Fruit fly (Drosophila melanogaster) whole organism, embryonic: ENCODE results near the gene AGO2.

Experiments used
- Awh ChIP-seq: fragments of 200-800 bp; sonication (Bioruptor generic); IDR thresholded peaks from 2 replicates; pipeline ENCODE4, ENCODE4 v1.3.6; 2022; ENCODE audit warnings: missing biosample characterization, missing genetic modification characterization
- CG10543 ChIP-seq: fragments of 200-800 bp; sonication (Bioruptor generic); optimal IDR thresholded peaks from 3 replicates; lab custom pipeline; 2017; ENCODE audit warnings: missing biosample characterization, mild to moderate bottlenecking, missing genetic modification characterization, moderate library complexity
- CG10959 ChIP-seq: fragments of 200-800 bp; sonication (Bioruptor generic); IDR thresholded peaks from 2 replicates; pipeline ENCODE4 v1.3.6; 2022; ENCODE audit warnings: missing biosample characterization, missing genetic modification characterization
- CG11093 ChIP-seq: fragments of 200-800 bp; sonication (Bioruptor generic); IDR thresholded peaks from 3 replicates; pipeline ENCODE4 v1.3.6; 2022; ENCODE audit warnings: missing biosample characterization, missing genetic modification characterization
- CG1233 ChIP-seq: fragments of 200-800 bp; sonication (Bioruptor generic); optimal IDR thresholded peaks from 4 replicates; lab custom pipeline; 2018; ENCODE audit warnings: missing biosample characterization, mild to moderate bottlenecking, missing genetic modification characterization
- CG15479 ChIP-seq: fragments of 200-800 bp; sonication (Bioruptor generic); optimal IDR thresholded peaks from 3 replicates; lab custom pipeline; 2019; ENCODE audit warnings: missing biosample characterization, mild to moderate bottlenecking, missing genetic modification characterization, moderate library complexity
- CG15514 ChIP-seq: fragments of 200-800 bp; sonication (Bioruptor generic); optimal IDR thresholded peaks from 3 replicates; lab custom pipeline; 2017; ENCODE audit warnings: missing biosample characterization, missing genetic modification characterization, mild to moderate bottlenecking, moderate library complexity, missing genetic modification reagents
- CG30403 ChIP-seq: fragments of 200-800 bp; sonication (Bioruptor generic); optimal IDR thresholded peaks from 3 replicates; lab custom pipeline; 2016; ENCODE audit warnings: missing biosample characterization, missing genetic modification characterization
- CG31365 ChIP-seq: fragments of 200-800 bp; sonication (Bioruptor generic); optimal IDR thresholded peaks from 2 replicates; lab custom pipeline; 2018; ENCODE audit warnings: missing biosample characterization, mild to moderate bottlenecking, missing genetic modification characterization
- CG34224 ChIP-seq: fragments of 200-800 bp; sonication (Bioruptor generic); IDR thresholded peaks from 3 replicates; pipeline ENCODE4 v1.3.6; 2022; ENCODE audit warnings: missing biosample characterization, missing genetic modification characterization; ENCODE audit not compliant: partially characterized antibody
- CG5953 ChIP-seq: fragments of 200-800 bp; sonication (Bioruptor generic); IDR thresholded peaks from 2 replicates; pipeline ENCODE4 v1.3.6; 2022; ENCODE audit warnings: missing biosample characterization, missing genetic modification characterization
- CG6175 ChIP-seq: fragments of 200-800 bp; sonication (Bioruptor generic); IDR thresholded peaks from 3 replicates; pipeline ENCODE4 v1.3.6; 2022; ENCODE audit warnings: missing biosample characterization, missing genetic modification characterization
- CG6689 ChIP-seq: fragments of 200-800 bp; sonication (Bioruptor generic); IDR thresholded peaks from 2 replicates; pipeline ENCODE4 v1.3.6; 2022; ENCODE audit warnings: missing biosample characterization, missing genetic modification characterization
- CG8281 ChIP-seq: fragments of 200-800 bp; sonication (Bioruptor generic); optimal IDR thresholded peaks from 2 replicates; lab custom pipeline; 2018; ENCODE audit warnings: missing biosample characterization, mild to moderate bottlenecking, missing genetic modification characterization, moderate library complexity
- CG8359 ChIP-seq: fragments of 200-800 bp; sonication (Bioruptor generic); optimal IDR thresholded peaks from 2 replicates; lab custom pipeline; 2017; ENCODE audit warnings: missing biosample characterization, mild to moderate bottlenecking, missing genetic modification characterization, borderline replicate concordance
- CG9215 ChIP-seq: fragments of 200-800 bp; sonication (Bioruptor generic); IDR thresholded peaks from 2 replicates; pipeline ENCODE4 v1.3.6; 2022; ENCODE audit warnings: missing biosample characterization, missing genetic modification characterization
- CG9727 ChIP-seq: fragments of 200-800 bp; sonication (Bioruptor generic); optimal IDR thresholded peaks from 3 replicates; lab custom pipeline; 2017; ENCODE audit warnings: missing biosample characterization, mild to moderate bottlenecking, missing genetic modification characterization
- Chrac-16 ChIP-seq: fragments of 200-800 bp; sonication (Bioruptor generic); optimal IDR thresholded peaks from 3 replicates; lab custom pipeline; 2016; ENCODE audit warnings: missing biosample characterization, missing genetic modification characterization
- CkIIα-i1 ChIP-seq: fragments of 200-800 bp; sonication (Bioruptor generic); IDR thresholded peaks from 2 replicates; pipeline ENCODE4 v1.3.6; 2022; ENCODE audit warnings: missing biosample characterization, missing genetic modification characterization
- Dll ChIP-seq: fragments of 200-800 bp; sonication (Bioruptor generic); IDR thresholded peaks from 4 replicates; pipeline ENCODE4 v1.3.6; 2022; ENCODE audit warnings: missing biosample characterization, missing genetic modification characterization; ENCODE audit not compliant: partially characterized antibody
- Elba2 ChIP-seq: fragments of 200-800 bp; sonication (Bioruptor generic); optimal IDR thresholded peaks from 3 replicates; lab custom pipeline; 2016; ENCODE audit warnings: missing biosample characterization, missing genetic modification characterization
- H15 ChIP-seq: fragments of 200-800 bp; sonication (Bioruptor generic); IDR thresholded peaks from 3 replicates; pipeline ENCODE4 v1.3.6; 2022; ENCODE audit warnings: missing biosample characterization, missing genetic modification characterization
- MBD-R2 ChIP-seq: fragments of 200-800 bp; sonication (Bioruptor generic); IDR thresholded peaks from 2 replicates; pipeline ENCODE4 v1.3.6; 2022; ENCODE audit warnings: missing biosample characterization, missing genetic modification characterization
- NFAT ChIP-seq: fragments of 200-800 bp; sonication (Bioruptor generic); IDR thresholded peaks from 2 replicates; pipeline ENCODE4 v1.3.6; 2022; ENCODE audit warnings: missing biosample characterization, missing genetic modification characterization
- Poxn ChIP-seq: fragments of 200-800 bp; sonication (Bioruptor generic); IDR thresholded peaks from 2 replicates; pipeline ENCODE4 v1.3.6; 2022; ENCODE audit warnings: missing biosample characterization, missing genetic modification characterization
- Side ChIP-seq: fragments of 200-800 bp; sonication (Bioruptor generic); optimal IDR thresholded peaks from 2 replicates; lab custom pipeline; 2016; ENCODE audit warnings: missing biosample characterization, missing genetic modification characterization
- Sox102F ChIP-seq: fragments of 200-800 bp; sonication (Bioruptor generic); optimal IDR thresholded peaks from 2 replicates; lab custom pipeline; 2018; ENCODE audit warnings: missing biosample characterization, mild to moderate bottlenecking, missing genetic modification characterization, moderate library complexity
- Tbp ChIP-seq: fragments of >200 bp; optimal IDR thresholded peaks from 2 replicates; lab custom pipeline; 2018; ENCODE audit warnings: missing biosample characterization, missing genetic modification characterization
- abd-A ChIP-seq: fragments of 200-800 bp; sonication (Bioruptor generic); optimal IDR thresholded peaks from 3 replicates; lab custom pipeline; 2019; ENCODE audit warnings: missing biosample characterization, mild to moderate bottlenecking, missing genetic modification characterization, moderate library complexity
- cato ChIP-seq: fragments of 200-800 bp; sonication (Bioruptor generic); optimal IDR thresholded peaks from 2 replicates; lab custom pipeline; 2016; ENCODE audit warnings: missing biosample characterization, missing genetic modification characterization, borderline replicate concordance
- crol ChIP-seq: fragments of 200-800 bp; sonication (Bioruptor generic); IDR thresholded peaks from 2 replicates; pipeline ENCODE4 v1.3.6; 2022; ENCODE audit warnings: missing biosample characterization, missing genetic modification characterization
- eve ChIP-seq, 2 experiments: fragments of >200 bp; optimal IDR thresholded peaks; 2 replicates each; lab custom pipeline; 2017; ENCODE audit warnings: missing biosample characterization in 2 of 2, missing genetic modification characterization in 2 of 2
- ind ChIP-seq: fragments of 200-800 bp; sonication (Bioruptor generic); optimal IDR thresholded peaks from 3 replicates; lab custom pipeline; 2016; ENCODE audit warnings: missing biosample characterization, missing genetic modification characterization
- mirr ChIP-seq: fragments of 200-800 bp; sonication (Bioruptor generic); optimal IDR thresholded peaks from 3 replicates; lab custom pipeline; 2018; ENCODE audit warnings: missing biosample characterization, mild to moderate bottlenecking, missing genetic modification characterization
- onecut ChIP-seq: fragments of 200-800 bp; sonication (Bioruptor generic); IDR thresholded peaks from 2 replicates; pipeline ENCODE4 v1.3.6; 2022; ENCODE audit warnings: missing biosample characterization, missing genetic modification characterization
- pb ChIP-seq: fragments of 200-800 bp; sonication (Bioruptor generic); optimal IDR thresholded peaks from 3 replicates; lab custom pipeline; 2016; ENCODE audit warnings: missing biosample characterization, missing genetic modification characterization
- phol ChIP-seq: fragments of 200-800 bp; sonication (Bioruptor generic); optimal IDR thresholded peaks from 3 replicates; lab custom pipeline; 2018; ENCODE audit warnings: missing biosample characterization, mild to moderate bottlenecking, missing genetic modification characterization, moderate library complexity
- seq ChIP-seq: fragments of 200-800 bp; sonication (Bioruptor generic); IDR thresholded peaks from 2 replicates; pipeline ENCODE4 v1.3.6; 2022; ENCODE audit warnings: missing biosample characterization, missing genetic modification characterization
- sim ChIP-seq: fragments of 200-800 bp; sonication (Bioruptor generic); IDR thresholded peaks from 2 replicates; pipeline ENCODE4 v1.3.6; 2022; ENCODE audit warnings: missing biosample characterization, missing genetic modification characterization
- slp2 ChIP-seq: fragments of 200-800 bp; sonication (Bioruptor generic); optimal IDR thresholded peaks from 2 replicates; lab custom pipeline; 2016; ENCODE audit warnings: missing biosample characterization, missing genetic modification characterization
- zen2 ChIP-seq: fragments of 200-800 bp; sonication (Bioruptor generic); IDR thresholded peaks from 3 replicates; pipeline ENCODE4 v1.3.6; 2022; ENCODE audit warnings: missing biosample characterization, missing genetic modification characterization; ENCODE audit not compliant: partially characterized antibody

AGO2 gene

dm6 chr3L:15523806-15524346 lies 30.0 kb upstream of the AGO2 start, which contains the start of gene CG7945 (continued):
- TF ChIP-seq CG6175 (GFP tag; lab: Robert Waterston, UW) = no peak
- no peak for TF ChIP-seq abd-A (tag; lab: Kevin White, UChicago)
- no peak for TF ChIP-seq CG8281 (tag; lab: Kevin White, UChicago)
- TF ChIP-seq CG15479 (GFP tag; lab: Kevin White, UChicago) = no peak
- TF ChIP-seq CG11093 (GFP tag; lab: Robert Waterston, UW) = no peak
- no peak for TF ChIP-seq Side (GFP tag; lab: Kevin White, UChicago)
- no peak for TF ChIP-seq CG31365
- no peak for TF ChIP-seq CG10543 (GFP tag; lab: Kevin White, UChicago)
- TF ChIP-seq CG9727 (GFP tag; lab: Kevin White, UChicago) = no peak
- no peak for TF ChIP-seq NFAT
- TF ChIP-seq CG8359 (GFP tag; lab: Kevin White, UChicago) = no peak
- TF ChIP-seq eve (GFP tag; optimal IDR thresholded peaks at IDR 0.05; lab: Kevin White, UChicago) = peak in 1 of 2 experiments; percentile 79
- TF ChIP-seq Tbp (GFP tag; lab: Kevin White, UChicago) = no peak
- TF ChIP-seq Elba2 (GFP tag; lab: Kevin White, UChicago) = no peak
- TF ChIP-seq zen2 (GFP tag; lab: Robert Waterston, UW) = no peak; the same call in 2 of the 3 replicates
- TF ChIP-seq cato (GFP tag; lab: Kevin White, UChicago) = no peak
- no peak for TF ChIP-seq CG1233 (GFP tag; lab: Kevin White, UChicago)
- TF ChIP-seq Poxn = no peak
- TF ChIP-seq CG34224 (GFP tag; lab: Robert Waterston, UW) = peak; percentile 72
- no peak for TF ChIP-seq mirr (GFP tag; lab: Kevin White, UChicago)
- TF ChIP-seq H15 (GFP tag; lab: Robert Waterston, UW) = no peak
- 0 out of 2 replicates have a peak, but pooled peaks have one; percentile 3 for TF ChIP-seq onecut
- TF ChIP-seq CG15514 (GFP tag; lab: Kevin White, UChicago) = peak; percentile 51
- TF ChIP-seq CG6689 = no peak

DNA sequence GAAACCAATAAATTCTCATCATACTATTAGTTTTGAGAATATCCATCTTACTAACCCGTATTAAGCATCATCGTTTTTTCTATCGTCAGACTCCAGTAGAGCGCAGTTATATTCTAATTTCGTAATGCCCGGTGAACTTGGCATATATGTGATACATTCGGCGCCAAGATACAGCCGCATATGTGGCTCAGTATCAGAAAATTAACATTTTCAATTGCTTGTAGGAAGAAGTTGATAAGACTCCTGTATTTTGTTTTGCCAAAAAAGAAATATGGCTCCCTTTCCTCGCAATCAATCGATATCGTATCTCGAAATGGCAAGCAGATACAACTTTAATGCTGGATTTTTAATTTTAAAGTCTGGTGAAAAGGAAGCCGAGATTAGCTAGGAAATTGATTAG lies 28.8 kb upstream of the AGO2 start, which contains the start of gene CG33986:
Gene CG33986, minus strand, starts transcription at position 101 of the 400 bp plus-strand sequence.
- no peak for TF ChIP-seq CG9727 (GFP tag; lab: Kevin White, UChicago)
- TF ChIP-seq Awh (GFP tag; lab: Robert Waterston, UW) = no peak
- no peak for TF ChIP-seq CG30403
- TF ChIP-seq sim (GFP tag; lab: Robert Waterston, UW) = no peak
- TF ChIP-seq MBD-R2 (GFP tag; lab: Robert Waterston, UW) = no peak
- TF ChIP-seq CG10959 = no peak
- no peak for TF ChIP-seq seq (GFP tag; lab: Robert Waterston, UW)
- TF ChIP-seq slp2 (GFP tag; lab: Kevin White, UChicago) = no peak
- no peak for TF ChIP-seq pb (GFP tag; lab: Kevin White, UChicago)
- no peak for TF ChIP-seq CG9215
- TF ChIP-seq Dll = no peak
- no peak for TF ChIP-seq CkIIα-i1
- TF ChIP-seq crol = no peak
- TF ChIP-seq CG5953 (GFP tag; lab: Robert Waterston, UW) = no peak
- TF ChIP-seq Sox102F = no peak
- no peak for TF ChIP-seq CG15514 (GFP tag; lab: Kevin White, UChicago)
- no peak for TF ChIP-seq Chrac-16 (GFP tag; lab: Kevin White, UChicago)
- TF ChIP-seq ind (GFP tag; lab: Kevin White, UChicago) = no peak
- TF ChIP-seq phol (tag; lab: Kevin White, UChicago) = no peak
